Fruit fly (Drosophila melanogaster) whole organism, embryonic: Measurements from ENCODE around the gene CG15368.
A peak's percentile ranks its signal among the peaks of the same experiment; 100 is the strongest.

Experiments
- BtbVII ChIP-seq: fragments of 200-800 bp; sonication (Bioruptor generic); optimal IDR thresholded peaks from 3 replicates; lab custom pipeline; 2017; ENCODE audit warnings: missing biosample characterization, mild to moderate bottlenecking, missing genetic modification characterization
- CG10274 ChIP-seq: fragments of 200-800 bp; sonication (Bioruptor generic); optimal IDR thresholded peaks from 3 replicates; lab custom pipeline; 2017; ENCODE audit warnings: missing biosample characterization, mild to moderate bottlenecking, missing genetic modification characterization
- CG11695 ChIP-seq: fragments of 200-800 bp; sonication (Bioruptor generic); IDR thresholded peaks from 3 replicates; pipeline ENCODE4 v1.3.6; 2022; ENCODE audit warnings: missing biosample characterization, missing genetic modification characterization
- CG11696 ChIP-seq: fragments of 200-800 bp; sonication (Bioruptor generic); IDR thresholded peaks from 2 replicates; pipeline ENCODE4 v1.3.6; 2022; ENCODE audit warnings: missing biosample characterization, missing genetic modification characterization
- CG12071 ChIP-seq: fragments of 200-800 bp; sonication (Bioruptor generic); optimal IDR thresholded peaks from 3 replicates; lab custom pipeline; 2018; ENCODE audit warnings: missing biosample characterization, mild to moderate bottlenecking, missing genetic modification characterization
- CG12219 ChIP-seq: fragments of 200-800 bp; sonication (Bioruptor generic); optimal IDR thresholded peaks from 3 replicates; lab custom pipeline; 2018; ENCODE audit warnings: missing biosample characterization, mild to moderate bottlenecking, missing genetic modification characterization
- CG13296 ChIP-seq: fragments of 200-800 bp; sonication (Bioruptor generic); optimal IDR thresholded peaks from 3 replicates; lab custom pipeline; 2018; ENCODE audit warnings: missing biosample characterization, mild to moderate bottlenecking, missing genetic modification characterization
- CG14965 ChIP-seq: fragments of 200-800 bp; sonication (Bioruptor generic); optimal IDR thresholded peaks from 2 replicates; lab custom pipeline; 2016; ENCODE audit warnings: missing biosample characterization, missing genetic modification characterization, borderline replicate concordance
- CG18011 ChIP-seq: fragments of 200-800 bp; sonication (Bioruptor generic); optimal IDR thresholded peaks from 2 replicates; lab custom pipeline; 2017; ENCODE audit warnings: missing biosample characterization, missing genetic modification characterization, mild to moderate bottlenecking, moderate library complexity, missing genotype
- CG31224 ChIP-seq: fragments of 200-800 bp; sonication (Bioruptor generic); IDR thresholded peaks from 2 replicates; pipeline ENCODE4 v1.3.6; 2022; ENCODE audit warnings: missing biosample characterization, missing genetic modification characterization
- CG3281 ChIP-seq: fragments of 200-800 bp; sonication (Bioruptor generic); optimal IDR thresholded peaks from 3 replicates; lab custom pipeline; 2017; ENCODE audit warnings: missing biosample characterization, mild to moderate bottlenecking, missing genetic modification characterization
- CG42726 ChIP-seq: fragments of 200-800 bp; sonication (Bioruptor generic); IDR thresholded peaks from 2 replicates; pipeline ENCODE4 v1.3.6; 2022; ENCODE audit warnings: missing biosample characterization, missing genetic modification characterization; ENCODE audit not compliant: partially characterized antibody
- CG4328 ChIP-seq: fragments of 200-800 bp; sonication (Bioruptor generic); optimal IDR thresholded peaks from 3 replicates; lab custom pipeline; 2017; ENCODE audit warnings: missing biosample characterization, missing genetic modification reagents, missing genetic modification characterization
- CG4707 ChIP-seq: fragments of 200-800 bp; sonication (Bioruptor generic); optimal IDR thresholded peaks from 2 replicates; lab custom pipeline; 2018; ENCODE audit warnings: missing biosample characterization, mild to moderate bottlenecking, missing genetic modification characterization, moderate library complexity
- CG7271 ChIP-seq: fragments of 200-800 bp; sonication (Bioruptor generic); optimal IDR thresholded peaks from 2 replicates; lab custom pipeline; 2018; ENCODE audit warnings: missing biosample characterization, mild to moderate bottlenecking, missing genetic modification characterization, moderate library complexity
- CG7556 ChIP-seq: fragments of 200-800 bp; sonication (Bioruptor generic); optimal IDR thresholded peaks from 2 replicates; lab custom pipeline; 2017; ENCODE audit warnings: missing biosample characterization, mild to moderate bottlenecking, missing genetic modification characterization
- CG7745 ChIP-seq: fragments of 200-800 bp; sonication (Bioruptor generic); optimal IDR thresholded peaks from 2 replicates; lab custom pipeline; 2018; ENCODE audit warnings: missing biosample characterization, mild to moderate bottlenecking, missing genetic modification characterization, moderate library complexity
- CG9817 ChIP-seq: fragments of 200-800 bp; sonication (Bioruptor generic); optimal IDR thresholded peaks from 2 replicates; lab custom pipeline; 2018; ENCODE audit warnings: missing biosample characterization, mild to moderate bottlenecking, missing genetic modification characterization, moderate library complexity
- CG9876 ChIP-seq: fragments of 200-800 bp; sonication (Bioruptor generic); optimal IDR thresholded peaks from 2 replicates; lab custom pipeline; 2016; ENCODE audit warnings: missing biosample characterization, missing genetic modification characterization
- CHES-1-like ChIP-seq: fragments of 200-800 bp; sonication (Bioruptor generic); optimal IDR thresholded peaks from 2 replicates; lab custom pipeline; 2016; ENCODE audit warnings: missing biosample characterization, missing genetic modification characterization
- Chrac-16 ChIP-seq: fragments of 200-800 bp; sonication (Bioruptor generic); optimal IDR thresholded peaks from 3 replicates; lab custom pipeline; 2016; ENCODE audit warnings: missing biosample characterization, missing genetic modification characterization
- CrebB ChIP-seq: fragments of 200-800 bp; sonication (Bioruptor generic); optimal IDR thresholded peaks from 3 replicates; lab custom pipeline; 2018; ENCODE audit warnings: missing biosample characterization, mild to moderate bottlenecking, missing genetic modification characterization
- D19B ChIP-seq: fragments of 200-800 bp; sonication (Bioruptor generic); optimal IDR thresholded peaks from 2 replicates; lab custom pipeline; 2017; ENCODE audit warnings: missing biosample characterization, mild to moderate bottlenecking, missing genetic modification characterization
- Dip3 ChIP-seq: fragments of 200-800 bp; sonication (Bioruptor generic); optimal IDR thresholded peaks from 3 replicates; lab custom pipeline; 2016; ENCODE audit warnings: missing biosample characterization, missing genetic modification characterization
- MTF-1 ChIP-seq: fragments of 200-800 bp; sonication (Bioruptor generic); optimal IDR thresholded peaks from 2 replicates; lab custom pipeline; 2018; ENCODE audit warnings: missing biosample characterization, mild to moderate bottlenecking, missing genetic modification characterization, borderline replicate concordance
- Myb ChIP-seq: fragments of 200-800 bp; sonication (Bioruptor generic); optimal IDR thresholded peaks from 2 replicates; lab custom pipeline; 2016; ENCODE audit warnings: missing biosample characterization, missing genetic modification characterization
- NC2β ChIP-seq: fragments of 200-800 bp; sonication (Bioruptor generic); optimal IDR thresholded peaks from 2 replicates; lab custom pipeline; 2016; ENCODE audit warnings: missing biosample characterization, missing genetic modification characterization
- Optix ChIP-seq: fragments of 200-800 bp; sonication (Bioruptor generic); IDR thresholded peaks from 3 replicates; pipeline ENCODE4 v1.3.6; 2022; ENCODE audit warnings: missing biosample characterization, missing genetic modification characterization
- Rx ChIP-seq: fragments of 200-800 bp; sonication (Bioruptor generic); IDR thresholded peaks from 2 replicates; pipeline ENCODE4 v1.3.6; 2022; ENCODE audit warnings: missing biosample characterization, missing genetic modification characterization
- Ssrp ChIP-seq: fragments of 200-800 bp; sonication (Bioruptor generic); optimal IDR thresholded peaks from 2 replicates; lab custom pipeline; 2018; ENCODE audit warnings: missing biosample characterization, mild to moderate bottlenecking, missing genetic modification characterization, moderate library complexity
- Vsx1 ChIP-seq: fragments of 200-800 bp; sonication (Bioruptor generic); optimal IDR thresholded peaks from 2 replicates; lab custom pipeline; 2017; ENCODE audit warnings: missing biosample characterization, mild to moderate bottlenecking, missing genetic modification characterization, missing genetic modification reagents
- al ChIP-seq: fragments of 200-800 bp; sonication (Bioruptor generic); IDR thresholded peaks from 2 replicates; pipeline ENCODE4 v1.3.6; 2022; ENCODE audit warnings: missing biosample characterization, missing genetic modification characterization
- amos ChIP-seq: fragments of 200-800 bp; sonication (Bioruptor generic); IDR thresholded peaks from 2 replicates; pipeline ENCODE4 v1.3.6; 2022; ENCODE audit warnings: missing biosample characterization, missing genetic modification characterization; ENCODE audit not compliant: partially characterized antibody
- bab2 ChIP-seq: fragments of 200-800 bp; sonication (Bioruptor generic); optimal IDR thresholded peaks from 2 replicates; lab custom pipeline; 2016; ENCODE audit warnings: missing biosample characterization, missing genetic modification characterization
- bbx ChIP-seq: fragments of 200-800 bp; sonication (Bioruptor generic); IDR thresholded peaks from 2 replicates; pipeline ENCODE4 v1.3.6; 2022; ENCODE audit warnings: missing biosample characterization, missing genetic modification characterization; ENCODE audit not compliant: partially characterized antibody
- gem ChIP-seq: fragments of 200-800 bp; sonication (Bioruptor generic); optimal IDR thresholded peaks from 2 replicates; lab custom pipeline; 2019; ENCODE audit warnings: missing biosample characterization, mild to moderate bottlenecking, missing genetic modification characterization, moderate library complexity
- grn ChIP-seq: fragments of 200-800 bp; sonication (Bioruptor generic); optimal IDR thresholded peaks from 3 replicates; lab custom pipeline; 2017; ENCODE audit warnings: missing biosample characterization, missing genetic modification characterization
- ham ChIP-seq: fragments of 200-800 bp; sonication (Bioruptor generic); IDR thresholded peaks from 2 replicates; pipeline ENCODE4 v1.3.6; 2022; ENCODE audit warnings: missing biosample characterization, missing genetic modification characterization
- jing ChIP-seq: fragments of 200-800 bp; sonication (Bioruptor generic); optimal IDR thresholded peaks from 2 replicates; lab custom pipeline; 2018; ENCODE audit warnings: missing biosample characterization, mild to moderate bottlenecking, missing genetic modification characterization
- ken ChIP-seq: fragments of 200-800 bp; sonication (Bioruptor generic); IDR thresholded peaks from 3 replicates; pipeline ENCODE4 v1.3.6; 2022; ENCODE audit warnings: missing biosample characterization, missing genetic modification characterization
- klu ChIP-seq: fragments of 200-800 bp; sonication (Bioruptor generic); IDR thresholded peaks from 2 replicates; pipeline ENCODE4 v1.3.6; 2022; ENCODE audit warnings: missing biosample characterization, missing genetic modification characterization
- nerfin-2 ChIP-seq: fragments of 200-800 bp; sonication (Bioruptor generic); IDR thresholded peaks from 2 replicates; pipeline ENCODE4 v1.3.6; 2022; ENCODE audit warnings: missing biosample characterization, missing genetic modification characterization; ENCODE audit not compliant: partially characterized antibody
- nmo ChIP-seq: fragments of 200-800 bp; sonication (Bioruptor generic); optimal IDR thresholded peaks from 2 replicates; lab custom pipeline; 2018; ENCODE audit warnings: missing biosample characterization, mild to moderate bottlenecking, missing genetic modification characterization, moderate library complexity
- pros ChIP-seq: fragments of 200-800 bp; sonication (Bioruptor generic); optimal IDR thresholded peaks from 3 replicates; lab custom pipeline; 2019; ENCODE audit warnings: missing biosample characterization, mild to moderate bottlenecking, missing genetic modification characterization, moderate library complexity
- pum ChIP-seq: fragments of 200-800 bp; sonication (Bioruptor generic); optimal IDR thresholded peaks from 2 replicates; lab custom pipeline; 2016; ENCODE audit warnings: missing biosample characterization, missing genetic modification characterization
- seq ChIP-seq: fragments of 200-800 bp; sonication (Bioruptor generic); IDR thresholded peaks from 2 replicates; pipeline ENCODE4 v1.3.6; 2022; ENCODE audit warnings: missing biosample characterization, missing genetic modification characterization
- sob ChIP-seq: fragments of 200-800 bp; sonication (Bioruptor generic); IDR thresholded peaks from 2 replicates; pipeline ENCODE4 v1.3.6; 2022; ENCODE audit warnings: missing biosample characterization, missing genetic modification characterization
- unpg ChIP-seq: fragments of 200-800 bp; sonication (Bioruptor generic); optimal IDR thresholded peaks from 3 replicates; lab custom pipeline; 2018; ENCODE audit warnings: missing biosample characterization, mild to moderate bottlenecking, missing genetic modification characterization, moderate library complexity
- vfl ChIP-seq: fragments of 200-800 bp; sonication (Bioruptor generic); optimal IDR thresholded peaks from 2 replicates; lab custom pipeline; 2016; ENCODE audit warnings: missing biosample characterization, missing genetic modification characterization
- vvl ChIP-seq: fragments of 200-800 bp; sonication (Bioruptor generic); IDR thresholded peaks from 2 replicates; pipeline ENCODE4 v1.3.6; 2022; ENCODE audit warnings: missing biosample characterization, missing genetic modification characterization

CG15368 gene

DNA sequence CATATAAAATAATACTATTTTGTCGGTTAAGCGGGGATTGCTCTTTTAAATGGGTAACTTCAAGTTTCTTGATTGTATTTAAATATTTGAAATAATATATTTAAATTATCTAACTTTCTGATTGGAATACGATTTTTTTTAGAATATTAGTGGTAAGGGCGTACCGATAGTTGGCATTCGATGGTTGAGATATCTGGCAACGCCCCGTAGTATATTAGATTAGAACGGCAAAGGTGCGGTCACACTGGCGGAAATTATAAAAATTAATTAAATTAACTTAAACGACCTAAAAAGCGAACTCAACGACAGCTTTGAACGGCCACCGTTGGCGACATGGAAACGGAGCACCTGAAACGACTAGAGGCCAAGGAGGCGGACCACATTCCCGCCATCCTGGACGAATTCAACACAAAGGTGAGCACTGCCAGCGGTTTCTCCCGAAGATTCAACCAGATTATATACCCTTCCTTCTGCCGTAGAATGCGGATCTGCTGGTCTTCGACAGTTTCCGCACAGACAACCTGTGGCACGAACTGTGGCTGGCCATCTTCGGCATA, 40.5 kb downstream of the CG15368 start, which contains the start of gene ric8a (continued):
- TF ChIP-seq Ssrp (tag; lab: Kevin White, UChicago): no peak
- no peak for TF ChIP-seq pros (GFP tag; lab: Kevin White, UChicago)
- TF ChIP-seq CG4707 (GFP tag; lab: Kevin White, UChicago): no peak
- TF ChIP-seq NC2β (GFP tag; lab: Kevin White, UChicago): no peak
- TF ChIP-seq jing (GFP tag; lab: Kevin White, UChicago): no peak
- no peak for TF ChIP-seq gem (tag; lab: Kevin White, UChicago)
- peak; percentile 85 for TF ChIP-seq amos (GFP tag; lab: Robert Waterston, UW)
- TF ChIP-seq Optix (GFP tag; lab: Robert Waterston, UW): no peak
- TF ChIP-seq CG12219 (GFP tag; lab: Kevin White, UChicago): no peak
- TF ChIP-seq Vsx1: no peak
- no peak for TF ChIP-seq CHES-1-like
- TF ChIP-seq Myb (GFP tag; lab: Kevin White, UChicago): no peak
- TF ChIP-seq seq (GFP tag; lab: Robert Waterston, UW): no peak
- no peak for TF ChIP-seq BtbVII (GFP tag; lab: Kevin White, UChicago)
- peak; percentile 38; the same call in 1 of the 2 replicates for TF ChIP-seq vvl
- peak; percentile 86 for TF ChIP-seq CG42726 (GFP tag; lab: Robert Waterston, UW)
- TF ChIP-seq CG4328 (GFP tag; lab: Kevin White, UChicago): no peak
- peak; percentile 52; the same call in 1 of the 2 replicates for TF ChIP-seq nerfin-2 (GFP tag; lab: Robert Waterston, UW)
- TF ChIP-seq bbx (GFP tag; lab: Robert Waterston, UW): peak; percentile 77
- no peak for TF ChIP-seq Dip3 (GFP tag; lab: Kevin White, UChicago)
- peak; percentile 99 for TF ChIP-seq CG7745 (tag; lab: Kevin White, UChicago)
- no peak for TF ChIP-seq CG11695 (GFP tag; lab: Robert Waterston, UW)
- no peak for TF ChIP-seq D19B (GFP tag; lab: Kevin White, UChicago)
- TF ChIP-seq CG12071: no peak
- TF ChIP-seq CG7271 (tag; lab: Kevin White, UChicago): no peak
- no peak for TF ChIP-seq CG9876 (GFP tag; lab: Kevin White, UChicago)
- no peak for TF ChIP-seq bab2
- TF ChIP-seq CG7556: no peak
- TF ChIP-seq CG31224 (GFP tag; lab: Robert Waterston, UW): no peak
- no peak for TF ChIP-seq CG11696 (GFP tag; lab: Robert Waterston, UW)
- no peak for TF ChIP-seq vfl (GFP tag; lab: Kevin White, UChicago)
- no peak for TF ChIP-seq Rx (GFP tag; lab: Robert Waterston, UW)
- TF ChIP-seq CG14965: no peak
- TF ChIP-seq ken (GFP tag; lab: Robert Waterston, UW): no peak
- peak; percentile 13 for TF ChIP-seq CG9817
- no peak for TF ChIP-seq Chrac-16 (GFP tag; lab: Kevin White, UChicago)
- TF ChIP-seq CrebB (tag; lab: Kevin White, UChicago): no peak
- TF ChIP-seq sob (GFP tag; lab: Robert Waterston, UW): no peak; the same call in 1 of the 2 replicates
- peak; percentile 40 for TF ChIP-seq nmo (GFP tag; lab: Kevin White, UChicago)
- no peak for TF ChIP-seq unpg
- no peak for TF ChIP-seq pum (GFP tag; lab: Kevin White, UChicago)
- TF ChIP-seq ham (GFP tag; lab: Robert Waterston, UW): no peak
- no peak for TF ChIP-seq al (GFP tag; lab: Robert Waterston, UW)
- TF ChIP-seq klu (GFP tag; lab: Robert Waterston, UW): no peak
- no peak for TF ChIP-seq CG3281 (GFP tag; lab: Kevin White, UChicago)
- no peak for TF ChIP-seq MTF-1 (GFP tag; lab: Kevin White, UChicago)
- TF ChIP-seq CG13296: no peak
- TF ChIP-seq CG18011 (GFP tag; lab: Kevin White, UChicago): no peak
- no peak for TF ChIP-seq grn (GFP tag; lab: Kevin White, UChicago)
- no peak for TF ChIP-seq CG10274
